Worm (Caenorhabditis elegans) whole organism, mixed stage, embryonic: ENCODE results near the gene F36H9.1.

ENCODE experiments used
- M03D4.4 ChIP-seq: sonication (generic microtip); optimal IDR thresholded peaks from 2 replicates; lab custom pipeline; 2017; ENCODE audit warnings: mild to moderate bottlenecking, missing genetic modification characterization, missing compliant biosample characterization
- bed-3 ChIP-seq: fragments of 200-800 bp; sonication (Bioruptor generic); optimal IDR thresholded peaks from 3 replicates; lab custom pipeline; 2018; ENCODE audit warnings: mild to moderate bottlenecking, missing genetic modification characterization, moderate library complexity, missing compliant biosample characterization
- ceh-39 ChIP-seq: fragments of 150-350 bp; optimal IDR thresholded peaks from 2 replicates; lab custom pipeline; 2014; ENCODE audit warnings: missing biosample characterization, missing genetic modification characterization
- ceh-43 ChIP-seq: fragments of 200-800 bp; sonication (Bioruptor generic); optimal IDR thresholded peaks from 2 replicates; lab custom pipeline; 2018; ENCODE audit warnings: mild to moderate bottlenecking, missing genetic modification characterization, moderate library complexity, missing compliant biosample characterization
- ces-1 ChIP-seq: fragments of 150-350 bp; optimal IDR thresholded peaks from 2 replicates; lab custom pipeline; 2014; ENCODE audit warnings: missing biosample characterization, missing genetic modification reagents, missing genetic modification characterization
- cnd-1 ChIP-seq: fragments of 200-800 bp; sonication (Bioruptor generic); optimal IDR thresholded peaks from 2 replicates; lab custom pipeline; 2018; ENCODE audit warnings: mild to moderate bottlenecking, missing genetic modification characterization, missing compliant biosample characterization
- drap-1 ChIP-seq: fragments of 200-800 bp; sonication (Bioruptor generic); optimal IDR thresholded peaks from 3 replicates; lab custom pipeline; 2018; ENCODE audit warnings: mild to moderate bottlenecking, missing genetic modification characterization, missing compliant biosample characterization
- elt-1 ChIP-seq: sonication (generic microtip); optimal IDR thresholded peaks from 2 replicates; lab custom pipeline; 2017; ENCODE audit warnings: missing genetic modification characterization, mild to moderate bottlenecking, missing compliant biosample characterization, antibody characterized with exemption, moderate library complexity, borderline replicate concordance; ENCODE audit not compliant: insufficient read depth
- elt-3 ChIP-seq: fragments of 150-350 bp; optimal IDR thresholded peaks from 2 replicates; lab custom pipeline; 2014; ENCODE audit warnings: missing biosample characterization, missing genetic modification characterization
- flh-1 ChIP-seq: fragments of 200-800 bp; sonication (Bioruptor generic); optimal IDR thresholded peaks from 2 replicates; lab custom pipeline; 2018; ENCODE audit warnings: mild to moderate bottlenecking, missing genetic modification characterization, moderate library complexity, missing compliant biosample characterization
- ham-2 ChIP-seq: fragments of 200-800 bp; sonication (Bioruptor generic); optimal IDR thresholded peaks from 2 replicates; lab custom pipeline; 2018; ENCODE audit warnings: mild to moderate bottlenecking, missing genetic modification characterization, missing compliant biosample characterization
- hlh-1 ChIP-seq: fragments of 150-350 bp; optimal IDR thresholded peaks from 2 replicates; lab custom pipeline; 2014; ENCODE audit warnings: missing biosample characterization, missing genetic modification reagents, missing genetic modification characterization
- lin-13 ChIP-seq: fragments of 150-350 bp; optimal IDR thresholded peaks from 2 replicates; lab custom pipeline; 2014; ENCODE audit warnings: missing biosample characterization, missing genetic modification characterization
- lin-32 ChIP-seq: fragments of 200-800 bp; sonication (Bioruptor generic); optimal IDR thresholded peaks from 2 replicates; lab custom pipeline; 2018; ENCODE audit warnings: mild to moderate bottlenecking, missing genetic modification characterization, missing compliant biosample characterization
- lsy-2 ChIP-seq: fragments of 150-350 bp; optimal IDR thresholded peaks from 2 replicates; lab custom pipeline; 2014; ENCODE audit warnings: missing biosample characterization, missing genetic modification characterization
- mab-5 ChIP-seq: fragments of 150-350 bp; optimal IDR thresholded peaks from 2 replicates; lab custom pipeline; 2014; ENCODE audit warnings: missing biosample characterization, missing genetic modification characterization
- mep-1 ChIP-seq: fragments of 150-350 bp; optimal IDR thresholded peaks from 2 replicates; lab custom pipeline; 2017; ENCODE audit warnings: missing biosample characterization, missing genetic modification reagents, missing genetic modification characterization, inconsistent platforms
- mls-2 ChIP-seq: sonication (generic microtip); optimal IDR thresholded peaks from 2 replicates; lab custom pipeline; 2016; ENCODE audit warnings: mild to moderate bottlenecking, missing genetic modification characterization, moderate library complexity, missing compliant biosample characterization
- nhr-12 ChIP-seq: fragments of 150-350 bp; optimal IDR thresholded peaks from 2 replicates; lab custom pipeline; 2014; ENCODE audit warnings: missing biosample characterization, missing genetic modification characterization
- nhr-2 ChIP-seq: fragments of 150-350 bp; optimal IDR thresholded peaks from 2 replicates; lab custom pipeline; 2014; ENCODE audit warnings: missing biosample characterization, missing genetic modification characterization
- nhr-237 ChIP-seq: fragments of 150-350 bp; optimal IDR thresholded peaks from 2 replicates; lab custom pipeline; 2014; ENCODE audit warnings: missing biosample characterization, missing genetic modification characterization
- nhr-28 ChIP-seq: fragments of 150-350 bp; optimal IDR thresholded peaks from 2 replicates; lab custom pipeline; 2014; ENCODE audit warnings: missing biosample characterization, missing genetic modification characterization
- nhr-76 ChIP-seq: sonication (generic microtip); optimal IDR thresholded peaks from 2 replicates; lab custom pipeline; 2017; ENCODE audit warnings: missing biosample characterization, missing genetic modification characterization
- pha-4 ChIP-seq: fragments of 150-350 bp; optimal IDR thresholded peaks from 2 replicates; lab custom pipeline; 2018; ENCODE audit warnings: missing biosample characterization, missing genetic modification reagents, missing genetic modification characterization
- sem-2 ChIP-seq: fragments of 200-800 bp; sonication (Bioruptor generic); optimal IDR thresholded peaks from 2 replicates; lab custom pipeline; 2018; ENCODE audit warnings: mild to moderate bottlenecking, missing genetic modification characterization, missing compliant biosample characterization
- snpc-4 ChIP-seq: fragments of 150-350 bp; optimal IDR thresholded peaks from 2 replicates; lab custom pipeline; 2014; ENCODE audit warnings: missing biosample characterization, missing genetic modification characterization
- tbx-8 ChIP-seq: fragments of 200-800 bp; sonication (Bioruptor generic); optimal IDR thresholded peaks from 2 replicates; lab custom pipeline; 2018; ENCODE audit warnings: mild to moderate bottlenecking, missing genetic modification characterization, moderate library complexity, missing compliant biosample characterization
- unc-120 ChIP-seq: sonication (generic microtip); optimal IDR thresholded peaks from 2 replicates; lab custom pipeline; 2017; ENCODE audit warnings: missing genetic modification characterization, missing compliant biosample characterization; ENCODE audit not compliant: poor library complexity, severe bottlenecking
- unc-39 ChIP-seq: fragments of 150-350 bp; optimal IDR thresholded peaks from 2 replicates; lab custom pipeline; 2014; ENCODE audit warnings: missing biosample characterization, missing genetic modification characterization
- zip-8 ChIP-seq: fragments of 150-350 bp; optimal IDR thresholded peaks from 2 replicates; lab custom pipeline; 2014; ENCODE audit warnings: missing biosample characterization, missing genetic modification characterization
- ztf-11 ChIP-seq: fragments of 150-350 bp; optimal IDR thresholded peaks from 2 replicates; lab custom pipeline; 2014; ENCODE audit warnings: missing biosample characterization, missing genetic modification characterization

Gene F36H9.1

ce11 chrV:1755589-1755988, 38.7 kb upstream of the F36H9.1 start, which contains the start of gene ZK697.14:
ZK697.14 (minus strand) TSS chrV:1755689.
- TF ChIP-seq nhr-28 (tag; lab: Kevin White, UChicago) (no peak), snpc-4 (no peak), lin-13 (no peak), nhr-2 (tag; lab: Kevin White, UChicago) (no peak), zip-8 (tag; lab: Kevin White, UChicago) (no peak), nhr-237 (tag; lab: Kevin White, UChicago) (no peak), cnd-1 (tag; lab: Kevin White, UChicago) (no peak), elt-1 (tag; lab: Kevin White, UChicago) (no peak)

ce11 chrV:1756099-1756498, 38.2 kb upstream of the F36H9.1 start:
- TF ChIP-seq ces-1, result no peak
- no peak for TF ChIP-seq ceh-39 (tag; lab: Kevin White, UChicago)
- no peak for TF ChIP-seq unc-39 (tag; lab: Kevin White, UChicago)
- no peak for TF ChIP-seq mab-5
- no peak for TF ChIP-seq ceh-43 (GFP tag; lab: Kevin White, UChicago)
- no peak for TF ChIP-seq sem-2
- no peak for TF ChIP-seq tbx-8 (GFP tag; lab: Kevin White, UChicago)
- TF ChIP-seq M03D4.4 (tag; lab: Kevin White, UChicago), result no peak
- no peak for TF ChIP-seq nhr-28 (tag; lab: Kevin White, UChicago)
- TF ChIP-seq mep-1, result no peak
- no peak for TF ChIP-seq ztf-11 (tag; lab: Kevin White, UChicago)
- no peak for TF ChIP-seq flh-1 (GFP tag; lab: Kevin White, UChicago)

- TF ChIP-seq ceh-39 (tag; lab: Kevin White, UChicago) (no peak), hlh-1 (tag; lab: Kevin White, UChicago) (no peak), nhr-2 (tag; lab: Kevin White, UChicago) (no peak), ham-2 (GFP tag; lab: Kevin White, UChicago) (no peak), elt-1 (tag; lab: Kevin White, UChicago) (no peak), elt-3 (no peak)
These were observed 37.5 kb upstream of the F36H9.1 start, which contains the start of gene clec-204 for ce11 chrV:1756856-1757255. clec-204 (plus strand) TSS chrV:1757156.

- TF ChIP-seq unc-120 (tag; lab: Kevin White, UChicago), result no peak
- TF ChIP-seq mab-5, result no peak
- no peak for TF ChIP-seq ceh-39 (tag; lab: Kevin White, UChicago)
- no peak for TF ChIP-seq drap-1
- no peak for TF ChIP-seq bed-3 (GFP tag; lab: Kevin White, UChicago)
- TF ChIP-seq pha-4 (tag; lab: Kevin White, UChicago), result no peak
- TF ChIP-seq sem-2, result no peak
- no peak for TF ChIP-seq nhr-76 (tag; lab: Kevin White, UChicago)
- TF ChIP-seq nhr-12 (tag; lab: Kevin White, UChicago), result no peak
- TF ChIP-seq mep-1, result no peak
- TF ChIP-seq tbx-8 (GFP tag; lab: Kevin White, UChicago), result no peak
- no peak for TF ChIP-seq ceh-43 (GFP tag; lab: Kevin White, UChicago)
- no peak for TF ChIP-seq lin-32 (GFP tag; lab: Kevin White, UChicago)
- TF ChIP-seq flh-1 (GFP tag; lab: Kevin White, UChicago), result no peak
- TF ChIP-seq elt-1 (tag; lab: Kevin White, UChicago), result no peak
- TF ChIP-seq mls-2 (tag; lab: Kevin White, UChicago), result no peak
- TF ChIP-seq, all 35 proteins: peak for 0
These were observed 33.6 kb upstream of the F36H9.1 start, which contains the start of gene clec-205 for ce11 chrV:1760682-1761081. clec-205 (plus strand) TSS chrV:1760893.

- no peak for TF ChIP-seq lsy-2
These were observed 26.9 kb upstream of the F36H9.1 start for ce11 chrV:1767427-1767826.

- TF ChIP-seq cnd-1 (tag; lab: Kevin White, UChicago) (no peak), elt-1 (tag; lab: Kevin White, UChicago) (peak; percentile 13), unc-120 (tag; lab: Kevin White, UChicago) (peak; percentile 23)
These were observed 22.6 kb upstream of the F36H9.1 start, which contains the start of gene dhs-13 for ce11 chrV:1771727-1772126. dhs-13 (minus strand) TSS chrV:1771734.
